Fruit fly (Drosophila melanogaster) whole organism, embryonic: ENCODE data around the gene CG17283.
A peak's percentile ranks its signal among the peaks of the same experiment; 100 is the strongest.

ENCODE experiments used
- Awh ChIP-seq: fragments of 200-800 bp; sonication (Bioruptor generic); IDR thresholded peaks from 2 replicates; pipeline ENCODE4, ENCODE4 v1.3.6; 2022; ENCODE audit warnings: missing biosample characterization, missing genetic modification characterization
- CG10147 ChIP-seq: fragments of 200-800 bp; sonication (Bioruptor generic); optimal IDR thresholded peaks from 2 replicates; lab custom pipeline; 2019; ENCODE audit warnings: missing biosample characterization, mild to moderate bottlenecking, missing genetic modification characterization, moderate library complexity
- CG10209 ChIP-seq: fragments of 200-800 bp; sonication (Bioruptor generic); optimal IDR thresholded peaks from 3 replicates; lab custom pipeline; 2017; ENCODE audit warnings: missing biosample characterization, mild to moderate bottlenecking, missing genetic modification characterization, missing genetic modification reagents
- CG10959 ChIP-seq: fragments of 200-800 bp; sonication (Bioruptor generic); IDR thresholded peaks from 2 replicates; pipeline ENCODE4 v1.3.6; 2022; ENCODE audit warnings: missing biosample characterization, missing genetic modification characterization
- CG11398 ChIP-seq: fragments of 200-800 bp; sonication (Bioruptor generic); optimal IDR thresholded peaks from 2 replicates; lab custom pipeline; 2016; ENCODE audit warnings: missing biosample characterization, missing genetic modification characterization
- CG12219 ChIP-seq: fragments of 200-800 bp; sonication (Bioruptor generic); optimal IDR thresholded peaks from 3 replicates; lab custom pipeline; 2018; ENCODE audit warnings: missing biosample characterization, mild to moderate bottlenecking, missing genetic modification characterization
- CG14860 ChIP-seq: fragments of 200-800 bp; sonication (Bioruptor generic); IDR thresholded peaks from 3 replicates; pipeline ENCODE4 v1.3.6; 2022; ENCODE audit warnings: missing biosample characterization, missing genetic modification characterization; ENCODE audit not compliant: partially characterized antibody
- CG15269 ChIP-seq: fragments of 200-800 bp; sonication (Bioruptor generic); optimal IDR thresholded peaks from 2 replicates; lab custom pipeline; 2018; ENCODE audit warnings: missing biosample characterization, mild to moderate bottlenecking, missing genetic modification characterization, moderate library complexity
- CG18011 ChIP-seq: fragments of 200-800 bp; sonication (Bioruptor generic); optimal IDR thresholded peaks from 2 replicates; lab custom pipeline; 2017; ENCODE audit warnings: missing biosample characterization, missing genetic modification characterization, mild to moderate bottlenecking, moderate library complexity, missing genotype
- CG2678 ChIP-seq: fragments of 200-800 bp; sonication (Bioruptor generic); optimal IDR thresholded peaks from 3 replicates; lab custom pipeline; 2019; ENCODE audit warnings: missing biosample characterization, mild to moderate bottlenecking, missing genetic modification characterization, moderate library complexity
- CG30403 ChIP-seq: fragments of 200-800 bp; sonication (Bioruptor generic); optimal IDR thresholded peaks from 3 replicates; lab custom pipeline; 2016; ENCODE audit warnings: missing biosample characterization, missing genetic modification characterization
- CG3065 ChIP-seq: fragments of 200-800 bp; sonication (Bioruptor generic); optimal IDR thresholded peaks from 2 replicates; lab custom pipeline; 2016; ENCODE audit warnings: missing biosample characterization, missing genetic modification characterization
- CG31365 ChIP-seq: fragments of 200-800 bp; sonication (Bioruptor generic); optimal IDR thresholded peaks from 2 replicates; lab custom pipeline; 2018; ENCODE audit warnings: missing biosample characterization, mild to moderate bottlenecking, missing genetic modification characterization
- CG3726 ChIP-seq: fragments of 200-800 bp; sonication (Bioruptor generic); IDR thresholded peaks from 3 replicates; pipeline ENCODE4, ENCODE4 v1.3.6; 2022; ENCODE audit warnings: missing biosample characterization, missing genetic modification characterization
- CG4360 ChIP-seq: fragments of 200-800 bp; sonication (Bioruptor generic); IDR thresholded peaks from 2 replicates; pipeline ENCODE4 v1.3.6; 2022; ENCODE audit warnings: missing biosample characterization, missing genetic modification characterization
- CG5245 ChIP-seq: fragments of 200-800 bp; sonication (Bioruptor generic); optimal IDR thresholded peaks from 3 replicates; lab custom pipeline; 2016; ENCODE audit warnings: missing biosample characterization, missing genetic modification characterization
- CG7271 ChIP-seq: fragments of 200-800 bp; sonication (Bioruptor generic); optimal IDR thresholded peaks from 2 replicates; lab custom pipeline; 2018; ENCODE audit warnings: missing biosample characterization, mild to moderate bottlenecking, missing genetic modification characterization, moderate library complexity
- CG7839 ChIP-seq: fragments of 200-800 bp; sonication (Bioruptor generic); optimal IDR thresholded peaks from 3 replicates; lab custom pipeline; 2018; ENCODE audit warnings: missing biosample characterization, mild to moderate bottlenecking, missing genetic modification characterization, moderate library complexity
- Deaf1 ChIP-seq: fragments of 200-800 bp; optimal IDR thresholded peaks from 3 replicates; lab custom pipeline; 2019; ENCODE audit warnings: missing biosample characterization, mild to moderate bottlenecking, missing genetic modification characterization, moderate library complexity
- E2f1 ChIP-seq: fragments of 200-800 bp; sonication (Bioruptor generic); IDR thresholded peaks from 2 replicates; pipeline ENCODE4 v1.3.6; 2022; ENCODE audit warnings: missing biosample characterization, missing genetic modification characterization
- Fer2 ChIP-seq: fragments of 200-800 bp; sonication (Bioruptor generic); optimal IDR thresholded peaks from 2 replicates; lab custom pipeline; 2018; ENCODE audit warnings: missing biosample characterization, mild to moderate bottlenecking, missing genetic modification characterization, moderate library complexity
- Hey ChIP-seq: fragments of 200-800 bp; sonication (Bioruptor generic); optimal IDR thresholded peaks from 3 replicates; lab custom pipeline; 2018; ENCODE audit warnings: missing biosample characterization, mild to moderate bottlenecking, missing genetic modification characterization
- Hmr ChIP-seq: fragments of 200-800 bp; sonication (Bioruptor generic); optimal IDR thresholded peaks from 3 replicates; lab custom pipeline; 2017; ENCODE audit warnings: mild to moderate bottlenecking, missing biosample characterization, missing genetic modification reagents, missing genetic modification characterization
- Hsf ChIP-seq: fragments of 200-800 bp; sonication (Bioruptor generic); optimal IDR thresholded peaks from 3 replicates; lab custom pipeline; 2016; ENCODE audit warnings: missing biosample characterization, missing genetic modification characterization
- Nf-YC ChIP-seq: fragments of 200-800 bp; optimal IDR thresholded peaks from 3 replicates; lab custom pipeline; 2019; ENCODE audit warnings: missing biosample characterization, mild to moderate bottlenecking, missing genetic modification characterization, moderate library complexity
- Ptx1 ChIP-seq: fragments of 200-800 bp; sonication (Bioruptor generic); IDR thresholded peaks from 2 replicates; pipeline ENCODE4 v1.3.6; 2022; ENCODE audit warnings: missing biosample characterization, missing genetic modification characterization
- Rfx ChIP-seq: fragments of 200-800 bp; sonication (Bioruptor generic); IDR thresholded peaks from 2 replicates; pipeline ENCODE4 v1.3.6; 2022; ENCODE audit warnings: missing biosample characterization, missing genetic modification characterization
- Stat92E ChIP-seq, 3 experiments: fragments of >200 bp in 2 of 3; fragments of 200-800 bp in 1 of 3; sonication (Bioruptor generic) in 1 of 3; optimal IDR thresholded peaks; 2 replicates each; lab custom pipeline; 2017 to 2019; ENCODE audit warnings: missing biosample characterization in 3 of 3, missing genetic modification characterization in 3 of 3, mild to moderate bottlenecking in 1 of 3, moderate library complexity in 1 of 3
- Xbp1 ChIP-seq: fragments of 200-800 bp; sonication (Bioruptor generic); optimal IDR thresholded peaks from 3 replicates; lab custom pipeline; 2016; ENCODE audit warnings: missing biosample characterization, mild to moderate bottlenecking, missing genetic modification characterization
- abd-A ChIP-seq: fragments of 200-800 bp; sonication (Bioruptor generic); optimal IDR thresholded peaks from 3 replicates; lab custom pipeline; 2019; ENCODE audit warnings: missing biosample characterization, mild to moderate bottlenecking, missing genetic modification characterization, moderate library complexity
- ac ChIP-seq: fragments of 200-800 bp; sonication (Bioruptor generic); optimal IDR thresholded peaks from 3 replicates; lab custom pipeline; 2017; ENCODE audit warnings: missing biosample characterization, mild to moderate bottlenecking, missing genetic modification characterization
- cg ChIP-seq: fragments of 200-800 bp; sonication (Bioruptor generic); optimal IDR thresholded peaks from 3 replicates; lab custom pipeline; 2019; ENCODE audit warnings: missing biosample characterization, mild to moderate bottlenecking, missing genetic modification characterization, moderate library complexity
- cwo ChIP-seq: fragments of 200-800 bp; sonication (Bioruptor generic); optimal IDR thresholded peaks from 3 replicates; lab custom pipeline; 2017; ENCODE audit warnings: missing biosample characterization, missing genetic modification characterization, mild to moderate bottlenecking, moderate library complexity, missing genetic modification reagents
- dimm ChIP-seq: fragments of 200-800 bp; sonication (Bioruptor generic); IDR thresholded peaks from 2 replicates; pipeline ENCODE4 v1.3.6; 2022; ENCODE audit warnings: missing biosample characterization, missing genetic modification characterization
- hbn ChIP-seq: fragments of 200-800 bp; sonication (Bioruptor generic); IDR thresholded peaks from 2 replicates; pipeline ENCODE4 v1.3.6; 2022; ENCODE audit warnings: missing biosample characterization, missing genetic modification characterization; ENCODE audit not compliant: partially characterized antibody
- kay ChIP-seq: fragments of 200-800 bp; sonication (Bioruptor generic); optimal IDR thresholded peaks from 2 replicates; lab custom pipeline; 2016; ENCODE audit warnings: missing biosample characterization, missing genetic modification characterization
- ken ChIP-seq: fragments of 200-800 bp; sonication (Bioruptor generic); IDR thresholded peaks from 3 replicates; pipeline ENCODE4 v1.3.6; 2022; ENCODE audit warnings: missing biosample characterization, missing genetic modification characterization
- klu ChIP-seq: fragments of 200-800 bp; sonication (Bioruptor generic); IDR thresholded peaks from 2 replicates; pipeline ENCODE4 v1.3.6; 2022; ENCODE audit warnings: missing biosample characterization, missing genetic modification characterization
- lilli ChIP-seq: fragments of 200-800 bp; sonication (Bioruptor generic); optimal IDR thresholded peaks from 3 replicates; lab custom pipeline; 2016; ENCODE audit warnings: missing biosample characterization, missing genetic modification characterization
- lov ChIP-seq, 2 experiments: fragments of 200-800 bp in 1 of 2; fragments of >200 bp in 1 of 2; sonication (Bioruptor generic) in 1 of 2; IDR thresholded peaks in 1 of 2; optimal IDR thresholded peaks in 1 of 2; 2 replicates in 1 of 2; 3 replicates in 1 of 2; pipeline versions ENCODE4 v1.3.6 to Lab custom; 2017 to 2022; ENCODE audit warnings: missing biosample characterization in 1 of 2, missing genetic modification characterization in 1 of 2
- pan ChIP-seq, 4 experiments: fragments of >200 bp in 3 of 4; fragments of 200-800 bp in 1 of 4; sonication (Bioruptor generic) in 1 of 4; optimal IDR thresholded peaks in 3 of 4; IDR thresholded peaks in 1 of 4; 2 replicates each; pipeline versions ENCODE4 v1.3.6 to Lab custom; 2017 to 2022; ENCODE audit warnings: missing biosample characterization in 2 of 4, missing genetic modification characterization in 2 of 4, mixed read lengths in 1 of 4
- pfk ChIP-seq: fragments of 200-800 bp; sonication (Bioruptor generic); optimal IDR thresholded peaks from 2 replicates; lab custom pipeline; 2018; ENCODE audit warnings: missing biosample characterization, mild to moderate bottlenecking, missing genetic modification characterization, moderate library complexity
- pho ChIP-seq: fragments of 200-800 bp; sonication (Bioruptor generic); optimal IDR thresholded peaks from 2 replicates; lab custom pipeline; 2016; ENCODE audit warnings: missing biosample characterization, missing genetic modification characterization
- ranshi ChIP-seq: fragments of 200-800 bp; sonication (Bioruptor generic); IDR thresholded peaks from 2 replicates; pipeline ENCODE4 v1.3.6; 2022; ENCODE audit warnings: missing biosample characterization, missing genetic modification characterization
- scrt ChIP-seq: fragments of 200-800 bp; sonication (Bioruptor generic); optimal IDR thresholded peaks from 2 replicates; lab custom pipeline; 2018; ENCODE audit warnings: missing biosample characterization, mild to moderate bottlenecking, missing genetic modification characterization, moderate library complexity
- sisA ChIP-seq: fragments of 200-800 bp; sonication (Bioruptor generic); IDR thresholded peaks from 2 replicates; pipeline ENCODE4 v1.3.6; 2022; ENCODE audit warnings: missing biosample characterization, missing genetic modification characterization
- zen ChIP-seq: fragments of 200-800 bp; sonication (Bioruptor generic); optimal IDR thresholded peaks from 3 replicates; lab custom pipeline; 2018; ENCODE audit warnings: missing biosample characterization, mild to moderate bottlenecking, missing genetic modification characterization, moderate library complexity

The CG17283 gene

DNA sequence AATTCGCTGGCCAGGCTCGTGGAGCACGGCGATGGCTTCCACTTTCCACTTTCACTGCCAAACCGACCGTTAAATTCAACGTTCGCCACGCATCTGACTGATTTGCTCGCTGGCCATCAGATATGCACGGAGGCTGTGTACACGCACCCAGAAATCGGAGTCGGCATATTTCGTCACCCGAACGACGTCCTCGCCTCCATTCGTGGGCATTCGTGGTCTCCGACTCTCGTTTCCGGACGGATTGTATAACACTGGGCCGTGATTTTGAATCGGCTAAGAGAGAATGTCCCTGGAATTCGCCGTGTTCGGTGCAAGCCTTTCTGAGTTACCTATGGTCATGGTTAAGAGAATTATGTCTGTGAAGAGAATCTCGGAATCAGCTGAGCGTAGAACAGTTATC lies 41.7 kb upstream of the CG17283 start, which contains the start of gene beat-IIa (continued):
- TF ChIP-seq Fer2 (tag; lab: Kevin White, UChicago) (no peak), CG11398 (GFP tag; lab: Kevin White, UChicago) (no peak), zen (tag; lab: Kevin White, UChicago) (no peak), cg (GFP tag; lab: Kevin White, UChicago) (no peak), ranshi (GFP tag; lab: Robert Waterston, UW) (no peak), Nf-YC (tag; lab: Kevin White, UChicago) (peak; percentile 16), CG18011 (GFP tag; lab: Kevin White, UChicago) (no peak), Deaf1 (tag; lab: Kevin White, UChicago) (peak; percentile 97), CG14860 (GFP tag; lab: Robert Waterston, UW) (no peak), CG3065 (GFP tag; lab: Kevin White, UChicago) (no peak), pho (GFP tag; lab: Kevin White, UChicago) (no peak), kay (GFP tag; lab: Kevin White, UChicago) (no peak)
- TF ChIP-seq, all 482 proteins: peak for 5

DNA sequence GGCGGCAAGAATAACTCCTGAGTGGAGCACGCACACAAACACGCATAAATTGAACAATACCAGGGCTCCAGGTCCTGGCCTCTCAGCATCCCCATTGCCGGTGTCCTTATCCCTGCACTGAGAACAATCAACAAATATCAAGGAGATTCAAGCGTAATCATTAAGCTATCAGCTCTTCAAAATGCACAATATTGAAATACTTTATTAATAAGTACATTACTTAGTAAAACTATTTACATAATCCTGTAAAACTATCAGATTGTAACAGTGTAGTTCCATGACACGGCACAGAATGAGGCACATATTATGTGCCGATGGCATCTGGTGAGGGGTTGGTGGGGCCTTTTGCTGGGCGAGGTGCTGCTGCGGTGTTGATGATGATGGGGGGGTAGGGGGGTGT lies 36.6 kb upstream of the CG17283 start:
- no peak for TF ChIP-seq Deaf1 (tag; lab: Kevin White, UChicago)
- TF ChIP-seq CG7839 = peak; percentile 55
- TF ChIP-seq sisA (GFP tag; lab: Robert Waterston, UW) = 0 out of 2 replicates have a peak, but pooled peaks have one; percentile 6
- TF ChIP-seq CG12219 (GFP tag; lab: Kevin White, UChicago) = no peak
- TF ChIP-seq CG3065 (GFP tag; lab: Kevin White, UChicago) = no peak
- peak; percentile 13; the same call in 1 of the 2 replicates for TF ChIP-seq Awh (GFP tag; lab: Robert Waterston, UW)
- TF ChIP-seq CG4360 = no peak
- no peak for TF ChIP-seq lov (optimal IDR thresholded peaks at IDR 0.05; lab: Kevin White, UChicago)
- no peak for TF ChIP-seq lov (GFP tag; IDR thresholded peaks at IDR 0.05; lab: Robert Waterston, UW)
- TF ChIP-seq abd-A (tag; lab: Kevin White, UChicago) = peak; percentile 25
- peak; percentile 14 for TF ChIP-seq CG15269
- no peak for TF ChIP-seq CG31365 (tag; lab: Kevin White, UChicago)
- TF ChIP-seq hbn (GFP tag; lab: Robert Waterston, UW) = no peak
- TF ChIP-seq ac (GFP tag; lab: Kevin White, UChicago) = no peak
- peak; percentile 2 for TF ChIP-seq lilli (GFP tag; lab: Kevin White, UChicago)
- no peak for TF ChIP-seq Hey (tag; lab: Kevin White, UChicago)
- peak; percentile 57 for TF ChIP-seq CG2678 (tag; lab: Kevin White, UChicago)
- TF ChIP-seq CG7271 (tag; lab: Kevin White, UChicago) = no peak
- no peak for TF ChIP-seq pan (optimal IDR thresholded peaks at IDR 0.05; lab: Kevin White, UChicago)
- peak in 1 of 2 experiments; percentile 46 for TF ChIP-seq pan (GFP tag; optimal IDR thresholded peaks at IDR 0.05 in 1 of 2, IDR thresholded peaks at IDR 0.05 in 1 of 2)
- peak; percentile 17 for TF ChIP-seq CG10209 (GFP tag; lab: Kevin White, UChicago)
- TF ChIP-seq cwo = peak; percentile 48
- TF ChIP-seq Hmr (GFP tag; lab: Kevin White, UChicago) = peak; percentile 62
- no peak for TF ChIP-seq Xbp1 (GFP tag; lab: Kevin White, UChicago)
- TF ChIP-seq CG5245 (GFP tag; lab: Kevin White, UChicago) = no peak
- TF ChIP-seq dimm (GFP tag; lab: Robert Waterston, UW) = no peak
- TF ChIP-seq Hsf = no peak
- no peak for TF ChIP-seq CG3726 (GFP tag; lab: Robert Waterston, UW)
- no peak for TF ChIP-seq CG30403 (GFP tag; lab: Kevin White, UChicago)
- TF ChIP-seq pfk (GFP tag; lab: Kevin White, UChicago) = no peak
- TF ChIP-seq Stat92E (GFP tag; optimal IDR thresholded peaks at IDR 0.05; lab: Kevin White, UChicago) = no peak
- no peak for TF ChIP-seq ken (GFP tag; lab: Robert Waterston, UW)
- TF ChIP-seq Rfx (GFP tag; lab: Robert Waterston, UW) = peak; percentile 62
- TF ChIP-seq E2f1 (GFP tag; lab: Robert Waterston, UW) = peak; percentile 26; the same call in 1 of the 2 replicates
- TF ChIP-seq scrt (GFP tag; lab: Kevin White, UChicago) = peak; percentile 10
- TF ChIP-seq CG10959 (GFP tag; lab: Robert Waterston, UW) = no peak
- peak; percentile 20 for TF ChIP-seq CG10147 (GFP tag; lab: Kevin White, UChicago)
- TF ChIP-seq Ptx1 (GFP tag; lab: Robert Waterston, UW) = peak; percentile 51
- TF ChIP-seq klu (GFP tag; lab: Robert Waterston, UW) = no peak
